Fruit fly (Drosophila melanogaster) S2 (cell line): Measurements from ENCODE around the gene Npc2e.

ENCODE experiments used
- CG8478 ChIP-seq: fragments of >200 bp; optimal IDR thresholded peaks from 2 replicates; lab custom pipeline; 2018
- CTCF ChIP-seq, 2 experiments: fragments of >200 bp; optimal IDR thresholded peaks; 2 replicates each; lab custom pipeline; 2018

DNA sequence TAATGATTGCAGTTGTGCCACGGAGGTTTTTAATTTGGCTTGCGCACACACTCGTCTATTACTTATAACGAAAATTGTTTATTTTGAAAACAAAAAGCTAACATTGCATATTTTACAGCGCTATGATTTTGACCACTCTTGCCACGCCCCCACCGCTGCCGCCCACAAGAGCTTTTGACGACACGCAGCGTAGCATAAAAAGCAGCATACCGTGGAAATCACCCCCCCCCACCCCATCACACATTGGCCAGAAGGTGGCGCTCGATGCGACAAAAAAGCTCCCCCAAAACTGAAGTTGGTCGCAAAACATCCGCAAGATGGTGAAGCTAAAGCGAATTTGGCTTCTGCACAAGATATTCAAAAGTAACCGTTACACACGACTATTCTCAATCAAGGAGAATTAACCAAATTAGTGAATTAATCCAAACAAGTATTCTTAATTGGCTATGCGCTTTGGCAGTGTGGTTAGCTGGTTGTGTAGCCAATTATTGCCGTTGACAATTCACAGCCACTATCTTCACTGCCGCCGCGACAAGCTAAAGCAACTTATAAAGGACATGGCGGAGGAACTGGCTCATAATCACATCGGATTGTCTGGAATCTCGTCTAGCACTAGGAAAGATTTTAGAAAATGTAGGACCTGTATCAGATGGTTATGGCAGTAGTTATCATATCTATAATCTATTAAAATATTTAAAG lies 47.5 kb downstream of the Npc2e start:
- TF ChIP-seq CTCF (optimal IDR thresholded peaks at IDR 0.05; lab: Kevin White, UChicago) (peak; percentile 77 to 78), CG8478 (no peak)
